Worm (Caenorhabditis elegans): Measurements from ENCODE around the gene T24E12.6.

- TF ChIP-seq nhr-21 (tag; optimal IDR thresholded peaks at IDR 0.05) = no peak
- no peak for TF ChIP-seq snpc-4 (tag; optimal IDR thresholded peaks at IDR 0.05)
- no peak for TF ChIP-seq R02D3.7 (tag; optimal IDR thresholded peaks at IDR 0.05)
- TF ChIP-seq nhr-12 (tag; optimal IDR thresholded peaks at IDR 0.05) = no peak
- TF ChIP-seq alr-1 (tag; optimal IDR thresholded peaks at IDR 0.05) = no peak
- no peak for TF ChIP-seq lin-39 (tag; optimal IDR thresholded peaks at IDR 0.05)
- peak; percentile 49 for TF ChIP-seq fos-1 (tag; optimal IDR thresholded peaks at IDR 0.05)
- TF ChIP-seq unc-62 (GFP tag; optimal IDR thresholded peaks at IDR 0.05) = no peak
- TF ChIP-seq nhr-11 (tag; optimal IDR thresholded peaks at IDR 0.05) = no peak
- TF ChIP-seq lin-13 (GFP tag; optimal IDR thresholded peaks at IDR 0.05) = no peak
These were observed 27.0 kb upstream of the T24E12.6 start for ce11 chrII:3788356-3788962.

Measured in whole organism, L2 larva.